Fruit fly (Drosophila melanogaster) S2 (cell line): Measurements from ENCODE around the gene Kr-h1.

Experiments used
- CG8478 ChIP-seq: fragments of >200 bp; optimal IDR thresholded peaks from 2 replicates; lab custom pipeline; 2018
- CTCF ChIP-seq, 2 experiments: fragments of >200 bp; optimal IDR thresholded peaks; 2 replicates each; lab custom pipeline; 2018

Kr-h1 gene

DNA sequence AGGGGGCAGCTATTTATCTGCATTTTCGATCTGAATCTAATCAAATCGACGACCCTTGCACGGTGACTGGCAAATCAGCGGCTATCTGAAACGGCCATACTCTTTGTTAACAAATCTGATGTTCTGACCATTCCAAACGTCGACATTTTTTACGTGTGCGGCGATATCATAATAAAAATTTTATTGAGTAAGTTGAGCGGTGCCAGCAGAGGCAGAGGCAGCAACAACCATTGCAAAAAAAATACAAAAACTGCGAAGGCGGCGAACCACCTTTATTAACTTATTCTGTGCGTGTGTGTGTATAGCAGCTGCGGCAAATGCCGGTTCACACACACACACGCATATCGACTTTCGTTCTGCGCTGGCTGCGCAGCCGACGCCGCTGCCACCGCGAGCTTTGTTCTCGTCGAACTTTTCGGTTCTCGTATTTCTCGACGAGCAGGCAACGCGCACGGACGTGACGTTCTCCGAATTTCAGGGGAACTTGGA lies at the start of gene Kr-h1:
Kr-h1 (plus strand) TSS at position 447 of the 489 bp plus-strand sequence.
- TF ChIP-seq CG8478 (lab: Kevin White, UChicago) (no peak), CTCF (optimal IDR thresholded peaks at IDR 0.05; lab: Kevin White, UChicago) (no peak)

DNA sequence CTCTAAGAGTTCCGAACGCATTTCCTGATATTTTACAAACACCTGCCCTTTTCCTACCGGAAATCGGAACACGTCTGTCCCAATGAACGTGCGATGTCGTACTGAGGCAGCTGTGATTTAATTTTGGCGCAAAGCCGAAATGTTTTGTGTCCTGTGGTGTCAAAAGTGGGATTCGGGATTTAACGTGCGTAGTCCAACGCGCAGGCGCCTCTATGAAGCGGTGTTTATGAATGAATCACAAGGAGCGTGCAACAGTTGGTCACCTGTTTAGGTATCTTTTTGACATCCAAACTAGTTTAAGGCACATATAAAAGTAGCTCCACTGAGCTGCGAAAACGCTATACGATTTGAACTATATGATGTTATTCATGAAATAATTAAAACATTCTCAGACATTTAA lies 48.1 kb upstream of the Kr-h1 start, which contains the start of gene CG9109:
CG9109 (minus strand) TSS at position 80 of the 400 bp plus-strand sequence.
- TF ChIP-seq CG8478 (lab: Kevin White, UChicago) (no peak), CTCF (optimal IDR thresholded peaks at IDR 0.05; lab: Kevin White, UChicago) (no peak)

DNA sequence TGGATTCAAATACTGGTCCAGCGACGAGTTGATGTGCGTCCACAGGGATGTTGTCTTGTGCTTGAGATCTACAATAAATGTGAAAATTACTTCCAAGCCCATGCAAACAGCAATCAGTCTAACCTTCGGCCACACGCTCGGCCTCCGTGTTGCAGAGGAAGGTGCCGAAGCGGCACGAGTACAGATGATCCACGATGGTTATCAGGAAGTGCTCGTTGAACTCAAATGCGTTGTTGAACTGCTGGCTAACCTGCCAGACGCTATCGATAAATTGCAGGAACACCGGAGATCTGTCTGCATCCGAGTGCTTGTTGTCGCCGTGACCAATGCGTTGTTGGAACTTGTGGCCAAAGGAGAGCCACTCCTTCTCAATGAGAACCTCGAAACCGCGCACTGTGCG lies 47.2 kb upstream of the Kr-h1 start:
- TF ChIP-seq CTCF (optimal IDR thresholded peaks at IDR 0.05; lab: Kevin White, UChicago) (no peak), CG8478 (lab: Kevin White, UChicago) (no peak)

DNA sequence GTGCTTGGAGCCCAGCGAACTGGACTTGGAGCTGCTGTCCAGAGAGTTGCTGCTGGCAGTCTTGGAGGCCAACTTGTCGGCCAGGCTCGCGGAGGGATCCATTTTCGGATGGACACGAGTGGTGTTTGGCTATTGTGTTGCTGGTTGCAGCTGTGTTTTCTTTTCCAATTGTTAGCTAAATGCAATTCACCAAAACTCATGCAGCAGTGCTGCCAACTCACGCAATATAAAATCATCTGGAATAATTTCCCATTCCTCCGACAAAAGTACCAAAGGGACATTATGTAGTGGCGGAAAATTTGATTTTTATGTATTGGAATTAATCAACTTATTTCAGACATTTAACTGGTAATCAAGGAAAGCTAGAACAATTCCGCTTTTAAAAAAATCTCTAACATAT lies 45.7 kb upstream of the Kr-h1 start, which contains the start of gene mtm:
mtm (minus strand) TSS at position 306 of the 400 bp plus-strand sequence.
- TF ChIP-seq CTCF (optimal IDR thresholded peaks at IDR 0.05; lab: Kevin White, UChicago) (no peak), CG8478 (lab: Kevin White, UChicago) (no peak)

DNA sequence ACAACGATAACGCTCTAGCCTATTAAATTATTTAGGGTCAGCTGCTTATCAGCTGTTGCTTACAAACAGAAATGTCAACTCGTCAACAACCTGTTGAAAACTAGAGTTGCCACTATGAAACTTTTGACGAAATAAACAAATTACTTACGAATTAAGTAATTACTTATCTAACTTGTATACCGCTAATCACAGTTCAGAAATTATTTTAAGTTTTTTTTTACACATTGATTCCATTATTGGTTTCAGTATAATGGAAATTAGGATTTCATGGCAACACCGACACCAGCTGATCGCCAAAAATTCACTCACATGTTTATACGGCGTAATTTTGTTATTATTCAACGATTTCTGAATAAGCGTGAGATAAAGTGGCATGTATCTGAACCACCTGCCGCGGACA lies 44.6 kb upstream of the Kr-h1 start, which contains the start of the genes CG9117 and CG31643:
CG9117 (minus strand) TSS at position 73 of the 400 bp plus-strand sequence.
CG31643 (plus strand) TSS at position 288 of the 400 bp plus-strand sequence.
- TF ChIP-seq CG8478 (lab: Kevin White, UChicago) (no peak), CTCF (optimal IDR thresholded peaks at IDR 0.05; lab: Kevin White, UChicago) (no peak)

DNA sequence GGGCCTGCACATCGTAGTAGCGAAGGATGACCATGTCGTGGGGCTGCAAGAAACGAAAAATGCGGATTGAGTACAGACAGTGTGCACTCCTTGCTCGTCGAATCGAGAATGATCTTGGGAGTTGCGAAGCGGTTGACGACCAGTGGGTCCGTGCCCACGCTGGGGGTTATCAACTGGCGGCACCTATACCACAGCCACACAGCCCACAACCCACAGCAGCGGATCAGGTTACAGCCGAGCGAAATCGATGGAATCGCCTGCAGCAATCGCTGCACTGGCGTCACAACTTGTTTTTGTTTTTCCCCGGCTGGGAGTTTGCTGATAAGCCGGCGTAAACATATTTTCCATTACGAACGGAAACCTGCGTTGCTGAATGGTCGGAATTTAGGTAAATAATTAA lies 36.9 kb upstream of the Kr-h1 start:
- no peak for TF ChIP-seq CTCF (optimal IDR thresholded peaks at IDR 0.05; lab: Kevin White, UChicago)
- no peak for TF ChIP-seq CG8478 (lab: Kevin White, UChicago)

DNA sequence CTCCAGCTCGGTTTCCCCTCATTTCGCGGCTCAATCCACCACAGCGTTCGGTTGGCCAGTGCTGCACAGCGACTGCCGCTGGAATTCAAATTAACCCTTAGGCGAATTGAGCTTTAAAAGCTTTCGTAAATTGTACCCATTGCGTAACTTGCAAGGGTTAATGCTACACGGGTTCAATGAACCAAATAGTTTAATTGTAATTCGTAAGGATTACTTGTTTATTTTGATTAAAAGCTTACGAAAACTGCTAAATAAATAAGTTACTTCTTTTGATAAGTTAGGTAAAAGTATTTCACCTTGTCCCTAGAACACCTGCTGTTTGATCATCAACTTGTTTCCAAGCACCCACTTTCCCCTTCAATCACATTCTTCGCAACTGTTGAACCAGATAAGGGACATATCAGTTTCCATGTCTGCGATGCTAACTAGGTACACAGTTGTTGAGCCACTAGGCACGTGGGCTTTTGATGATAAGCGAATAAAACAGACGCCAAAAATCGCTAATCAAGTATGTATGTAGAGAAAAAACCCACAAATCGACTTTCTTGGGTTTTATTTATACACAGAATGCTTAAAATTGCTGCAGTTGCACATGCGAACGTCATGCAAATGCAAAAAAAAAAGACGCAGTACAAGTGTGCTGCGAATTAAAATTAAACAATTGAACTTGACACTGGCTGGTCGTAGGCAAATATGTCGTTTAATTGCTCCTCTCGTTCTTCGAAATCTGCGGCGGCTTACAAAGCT lies 36.3 kb upstream of the Kr-h1 start, which contains the start of gene Pfas:
Pfas (minus strand) TSS at position 79 of the 747 bp plus-strand sequence.
- TF ChIP-seq CTCF (optimal IDR thresholded peaks at IDR 0.05; lab: Kevin White, UChicago): no peak
- TF ChIP-seq CG8478 (lab: Kevin White, UChicago): no peak

DNA sequence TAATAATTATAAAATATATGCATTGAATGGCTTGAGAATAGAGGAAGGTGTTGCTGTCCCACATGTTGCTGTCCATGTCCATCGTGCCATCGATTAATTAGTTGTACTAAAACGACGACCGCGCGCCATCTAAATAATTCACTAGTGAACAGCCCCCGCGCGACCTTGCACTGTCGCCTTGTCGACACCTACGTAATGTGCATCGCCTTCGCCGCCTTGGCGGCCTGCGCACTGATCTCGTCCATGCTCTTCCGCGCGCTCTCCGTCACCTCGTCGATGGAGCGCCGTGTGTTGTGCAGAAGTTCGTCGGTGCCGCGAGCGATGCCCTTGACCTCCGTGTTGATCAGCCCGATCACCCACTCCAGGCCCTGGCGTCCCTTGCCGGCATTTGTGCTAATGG lies 35.5 kb upstream of the Kr-h1 start:
- TF ChIP-seq CTCF (optimal IDR thresholded peaks at IDR 0.05; lab: Kevin White, UChicago): no peak
- TF ChIP-seq CG8478 (lab: Kevin White, UChicago): no peak

DNA sequence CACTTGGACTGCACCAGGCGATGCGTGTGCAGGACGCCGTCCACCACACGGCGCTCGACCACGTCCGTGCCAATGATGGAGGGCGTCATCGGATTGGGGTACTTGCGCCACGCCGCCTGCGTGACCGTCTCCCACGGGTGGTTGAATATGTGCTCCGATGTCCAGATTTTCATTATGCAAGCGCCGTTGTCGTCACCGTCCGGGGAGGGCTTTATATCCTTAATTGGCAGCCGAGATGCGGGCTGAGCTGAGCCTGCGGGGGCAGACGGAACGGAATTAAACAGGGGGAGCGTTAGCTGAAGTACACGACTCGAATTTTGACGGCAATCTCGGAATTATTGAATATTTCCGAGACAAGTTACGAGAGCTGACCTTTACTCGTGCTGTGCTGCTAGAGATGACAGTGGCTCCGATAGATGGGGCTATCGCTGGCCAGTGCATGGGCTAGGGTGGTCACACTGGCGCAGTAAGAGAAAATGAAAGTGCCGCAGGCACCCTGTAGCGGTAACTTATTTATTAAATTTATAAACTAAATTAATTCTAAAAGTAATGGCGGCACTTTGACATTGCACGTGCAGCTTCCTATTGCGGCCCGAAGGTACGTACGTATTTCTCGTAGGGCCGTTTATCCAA lies 34.8 kb upstream of the Kr-h1 start, which contains the start of gene IPIP:
IPIP (plus strand) TSS at position 475 of the 633 bp plus-strand sequence.
- TF ChIP-seq CTCF (optimal IDR thresholded peaks at IDR 0.05; lab: Kevin White, UChicago) (peak in 1 of 2 experiments; percentile 38), CG8478 (lab: Kevin White, UChicago) (no peak)

DNA sequence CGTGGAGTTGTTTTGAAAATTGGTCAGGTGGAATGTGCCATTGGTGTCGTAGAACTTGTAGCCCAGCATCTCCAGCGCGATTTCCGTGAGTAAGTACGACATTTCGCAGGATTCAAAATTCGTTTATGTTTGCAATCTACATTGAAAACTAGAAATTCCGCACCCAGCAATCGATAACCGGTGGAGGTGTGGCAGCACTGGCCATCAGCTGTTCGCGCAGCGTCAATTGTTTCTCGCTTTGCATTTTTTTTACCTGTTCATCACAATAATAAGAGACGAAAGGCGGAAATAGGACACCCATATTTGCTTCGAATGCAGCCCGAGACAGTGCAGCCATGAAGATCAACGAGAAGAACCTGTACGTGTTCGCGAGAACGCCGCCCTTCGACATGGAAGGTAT lies 33.9 kb upstream of the Kr-h1 start, which contains the start of the genes CG34179 and slmo:
CG34179 (minus strand) TSS at position 165 of the 400 bp plus-strand sequence.
slmo (minus strand) TSS at position 165 of the 400 bp plus-strand sequence.
- no peak for TF ChIP-seq CTCF (optimal IDR thresholded peaks at IDR 0.05; lab: Kevin White, UChicago)
- TF ChIP-seq CG8478 (lab: Kevin White, UChicago): no peak

DNA sequence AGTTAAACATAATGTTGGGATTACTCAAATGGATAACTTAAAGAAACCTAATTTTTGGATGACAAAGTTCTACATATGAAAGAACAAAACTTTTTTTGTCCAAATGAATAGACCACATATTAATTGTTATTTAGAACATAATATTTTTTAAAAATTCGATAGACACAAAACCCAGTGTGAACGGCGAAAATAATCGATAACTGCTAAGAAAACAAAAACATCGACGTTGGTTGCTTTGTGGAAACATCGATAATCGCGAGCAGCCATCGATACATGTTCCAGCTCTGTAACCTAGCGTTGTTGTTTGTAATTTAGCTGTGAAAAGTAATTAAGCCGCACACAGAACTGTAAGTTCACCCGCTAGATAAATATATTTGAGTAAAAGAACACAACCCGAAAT lies 31.8 kb upstream of the Kr-h1 start, which contains the start of gene CG9135:
CG9135 (plus strand) TSS at position 226 of the 400 bp plus-strand sequence.
- TF ChIP-seq CTCF (optimal IDR thresholded peaks at IDR 0.05; lab: Kevin White, UChicago): peak in 1 of 2 experiments; percentile 20
- TF ChIP-seq CG8478 (lab: Kevin White, UChicago): no peak

DNA sequence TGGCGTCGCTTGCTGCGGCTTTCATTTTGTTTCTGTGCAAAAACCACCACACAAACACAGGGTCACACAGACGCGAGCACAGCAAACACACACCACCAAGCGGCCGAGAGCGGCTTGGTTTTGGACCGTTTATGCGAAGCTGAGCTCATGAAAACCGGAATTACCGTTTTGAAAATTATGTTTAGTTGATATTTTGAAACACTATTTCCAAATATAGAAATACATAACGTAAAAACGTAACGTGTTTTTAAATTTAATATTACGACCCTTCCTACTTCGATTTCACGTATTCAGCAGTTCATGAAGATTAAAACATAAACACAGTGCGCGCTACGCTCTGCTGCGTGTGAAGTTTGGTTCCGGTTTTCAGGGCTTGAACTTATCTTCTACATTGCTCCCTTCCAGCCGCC lies 31.2 kb upstream of the Kr-h1 start:
- no peak for TF ChIP-seq CTCF (optimal IDR thresholded peaks at IDR 0.05; lab: Kevin White, UChicago)
- TF ChIP-seq CG8478 (lab: Kevin White, UChicago): no peak

DNA sequence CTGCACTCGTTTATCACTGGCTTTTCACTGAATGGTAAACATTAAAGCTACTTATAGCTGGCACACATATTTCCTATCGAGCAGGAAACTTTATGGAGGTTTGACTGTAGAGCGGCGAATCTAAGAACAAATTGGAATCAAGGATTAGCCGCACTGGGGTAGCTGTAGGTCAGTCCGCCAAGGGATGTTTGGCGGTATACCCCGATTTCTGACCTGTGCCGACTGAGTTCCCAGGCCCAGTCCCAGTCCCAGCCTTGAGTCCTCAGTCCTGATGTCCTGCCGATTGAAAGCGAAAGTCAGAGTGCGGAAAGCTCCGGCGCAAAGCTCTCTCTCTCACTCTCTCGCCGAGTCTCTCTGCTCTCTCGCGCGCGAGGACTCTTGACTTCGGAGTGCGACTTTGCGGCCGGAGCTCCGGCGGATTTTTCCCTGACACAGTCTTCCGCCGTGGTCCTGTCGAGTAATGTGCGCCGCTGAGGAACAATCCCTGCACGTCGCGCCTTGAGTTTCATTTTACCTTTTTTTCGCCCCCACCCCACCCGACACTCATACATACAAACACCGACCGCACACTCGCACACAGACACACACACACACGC lies 28.4 kb upstream of the Kr-h1 start, which contains the start of gene CG13995:
CG13995 (plus strand) TSS at position 429 of the 596 bp plus-strand sequence.
- TF ChIP-seq CTCF (optimal IDR thresholded peaks at IDR 0.05; lab: Kevin White, UChicago) (no peak), CG8478 (lab: Kevin White, UChicago) (no peak)

DNA sequence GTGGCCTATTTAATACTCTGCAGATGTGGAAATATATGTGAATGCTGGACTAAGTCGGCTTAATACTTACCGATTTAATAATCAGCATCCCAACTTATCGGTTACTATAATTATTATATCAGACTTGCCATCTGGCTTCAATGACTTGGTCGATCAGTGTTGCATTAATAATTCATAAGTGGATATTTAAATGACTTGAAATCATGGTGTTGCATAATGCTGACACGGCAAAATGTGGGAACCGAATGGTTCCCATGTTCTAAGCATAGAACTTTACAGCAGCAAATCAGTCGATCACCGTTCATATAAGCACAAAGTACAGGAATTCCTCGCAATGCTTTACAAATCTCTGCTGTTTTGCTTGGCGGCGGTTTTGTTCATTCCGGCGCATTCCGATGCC lies 22.2 kb upstream of the Kr-h1 start, which contains the start of gene CG34180:
CG34180 (plus strand) TSS at position 301 of the 400 bp plus-strand sequence.
- TF ChIP-seq CTCF (optimal IDR thresholded peaks at IDR 0.05; lab: Kevin White, UChicago) (no peak), CG8478 (lab: Kevin White, UChicago) (no peak)
